Fruit fly (Drosophila melanogaster) whole organism, prepupa: ENCODE measurements around the gene ATPsyngamma.

Source experiments
- Blimp-1 ChIP-seq: fragments of 200-800 bp; sonication (Bioruptor generic); optimal IDR thresholded peaks from 3 replicates; lab custom pipeline; 2017; ENCODE audit warnings: missing biosample characterization, missing genetic modification characterization, mild to moderate bottlenecking, moderate library complexity, missing genetic modification reagents
- CG11902 ChIP-seq: fragments of 200-800 bp; sonication (Bioruptor generic); optimal IDR thresholded peaks from 3 replicates; lab custom pipeline; 2016; ENCODE audit warnings: missing biosample characterization, missing genetic modification characterization
- CG1621 ChIP-seq: fragments of 200-800 bp; sonication (Bioruptor generic); optimal IDR thresholded peaks from 3 replicates; lab custom pipeline; 2018; ENCODE audit warnings: missing biosample characterization, mild to moderate bottlenecking, missing genetic modification characterization
- CG16779 ChIP-seq: fragments of 200-800 bp; sonication (Bioruptor generic); optimal IDR thresholded peaks from 3 replicates; lab custom pipeline; 2017; ENCODE audit warnings: missing biosample characterization, mild to moderate bottlenecking, missing genetic modification characterization
- CG3032 ChIP-seq: fragments of 200-800 bp; optimal IDR thresholded peaks from 2 replicates; lab custom pipeline; 2019; ENCODE audit warnings: missing biosample characterization, mild to moderate bottlenecking, missing genetic modification characterization, moderate library complexity
- CG31627 ChIP-seq: fragments of 200-800 bp; sonication (Bioruptor generic); optimal IDR thresholded peaks from 3 replicates; lab custom pipeline; 2016; ENCODE audit warnings: missing biosample characterization, missing genetic modification characterization
- CG32006 ChIP-seq: fragments of 200-800 bp; sonication (Bioruptor generic); optimal IDR thresholded peaks from 3 replicates; lab custom pipeline; 2017; ENCODE audit warnings: missing biosample characterization, mild to moderate bottlenecking, missing genetic modification characterization
- CG34406 ChIP-seq: fragments of 200-800 bp; sonication (Bioruptor generic); optimal IDR thresholded peaks from 3 replicates; lab custom pipeline; 2016; ENCODE audit warnings: missing biosample characterization, missing genetic modification characterization
- CG4318 ChIP-seq: fragments of 200-800 bp; sonication (Bioruptor generic); optimal IDR thresholded peaks from 3 replicates; lab custom pipeline; 2017; ENCODE audit warnings: missing biosample characterization, mild to moderate bottlenecking, missing genetic modification characterization
- CG6276 ChIP-seq: fragments of 200-800 bp; sonication (Bioruptor generic); optimal IDR thresholded peaks from 2 replicates; lab custom pipeline; 2017; ENCODE audit warnings: missing biosample characterization, mild to moderate bottlenecking, missing genetic modification characterization
- CG6808 ChIP-seq: fragments of 200-800 bp; sonication (Bioruptor generic); optimal IDR thresholded peaks from 3 replicates; lab custom pipeline; 2017; ENCODE audit warnings: missing biosample characterization, missing genetic modification characterization, mild to moderate bottlenecking, moderate library complexity, missing genetic modification reagents
- CG6854 ChIP-seq: fragments of 200-800 bp; sonication (Bioruptor generic); optimal IDR thresholded peaks from 2 replicates; lab custom pipeline; 2017; ENCODE audit warnings: missing biosample characterization, mild to moderate bottlenecking, missing genetic modification characterization
- CG7368 ChIP-seq: fragments of 200-800 bp; sonication (Bioruptor generic); optimal IDR thresholded peaks from 3 replicates; lab custom pipeline; 2016; ENCODE audit warnings: missing biosample characterization, missing genetic modification characterization
- CG8119 ChIP-seq: fragments of 200-800 bp; sonication (Bioruptor generic); IDR thresholded peaks from 3 replicates; pipeline ENCODE4 v1.3.6; 2022; ENCODE audit warnings: missing biosample characterization, missing genetic modification characterization
- CG8632 ChIP-seq: fragments of 200-800 bp; sonication (Bioruptor generic); optimal IDR thresholded peaks from 3 replicates; lab custom pipeline; 2016; ENCODE audit warnings: missing biosample characterization, missing genetic modification characterization
- CG9139 ChIP-seq: fragments of 200-800 bp; sonication (Bioruptor generic); optimal IDR thresholded peaks from 3 replicates; lab custom pipeline; 2017; ENCODE audit warnings: missing biosample characterization, mild to moderate bottlenecking, missing genetic modification characterization
- Eip75B ChIP-seq: fragments of 200-800 bp; sonication (Bioruptor generic); optimal IDR thresholded peaks from 3 replicates; lab custom pipeline; 2016; ENCODE audit warnings: missing biosample characterization, missing genetic modification characterization
- Eip78C ChIP-seq: fragments of 200-800 bp; sonication (Bioruptor generic); peaks from one replicate; lab custom pipeline; 2016; ENCODE audit warnings: missing biosample characterization, missing genetic modification characterization
- Ets96B ChIP-seq: fragments of 200-800 bp; optimal IDR thresholded peaks from 2 replicates; lab custom pipeline; 2019; ENCODE audit warnings: missing biosample characterization, mild to moderate bottlenecking, missing genetic modification characterization, moderate library complexity
- Hr38 ChIP-seq: sonication (Bioruptor generic); optimal IDR thresholded peaks from 2 replicates; lab custom pipeline; 2016; ENCODE audit warnings: missing biosample characterization, missing genetic modification characterization
- Hr39 ChIP-seq: fragments of 200-800 bp; sonication (Bioruptor generic); optimal IDR thresholded peaks from 2 replicates; lab custom pipeline; 2016; ENCODE audit warnings: missing biosample characterization, missing genetic modification characterization
- OdsH ChIP-seq: fragments of 200-800 bp; sonication (Bioruptor generic); optimal IDR thresholded peaks from 3 replicates; lab custom pipeline; 2016; ENCODE audit warnings: missing biosample characterization, missing genetic modification characterization
- Sox102F ChIP-seq: fragments of 200-800 bp; sonication (Bioruptor generic); optimal IDR thresholded peaks from 2 replicates; lab custom pipeline; 2016; ENCODE audit warnings: missing biosample characterization, mild to moderate bottlenecking, missing genetic modification characterization
- dsx ChIP-seq: fragments of 200-800 bp; optimal IDR thresholded peaks from 3 replicates; lab custom pipeline; 2019; ENCODE audit warnings: missing biosample characterization, mild to moderate bottlenecking, missing genetic modification characterization, moderate library complexity; ENCODE audit not compliant: poor library complexity, severe bottlenecking
- eg ChIP-seq: fragments of 200-800 bp; sonication (Bioruptor generic); IDR thresholded peaks from 3 replicates; pipeline ENCODE4 v1.3.6; 2022; ENCODE audit warnings: missing biosample characterization, missing genetic modification characterization
- esn ChIP-seq: fragments of 200-800 bp; sonication (Bioruptor generic); optimal IDR thresholded peaks from 2 replicates; lab custom pipeline; 2016; ENCODE audit warnings: missing biosample characterization, mild to moderate bottlenecking, missing genetic modification characterization, moderate library complexity
- fd59A ChIP-seq: fragments of 200-800 bp; sonication (Bioruptor generic); optimal IDR thresholded peaks from 2 replicates; lab custom pipeline; 2017; ENCODE audit warnings: missing biosample characterization, mild to moderate bottlenecking, missing genetic modification characterization, missing genetic modification reagents
- fd85E ChIP-seq: fragments of 200-800 bp; sonication (Bioruptor generic); optimal IDR thresholded peaks from 3 replicates; lab custom pipeline; 2016; ENCODE audit warnings: missing biosample characterization, missing genetic modification characterization
- net ChIP-seq: fragments of 200-800 bp; sonication (Bioruptor generic); optimal IDR thresholded peaks from 3 replicates; lab custom pipeline; 2016; ENCODE audit warnings: missing biosample characterization, missing genetic modification characterization
- pdm3 ChIP-seq: fragments of 200-800 bp; sonication (Bioruptor generic); optimal IDR thresholded peaks from 3 replicates; lab custom pipeline; 2016; ENCODE audit warnings: missing biosample characterization, missing genetic modification characterization
- svp ChIP-seq: fragments of 200-800 bp; sonication (Bioruptor generic); peaks from one replicate; lab custom pipeline; 2016; ENCODE audit warnings: missing biosample characterization, missing genetic modification characterization
- topi ChIP-seq: fragments of 200-800 bp; sonication (Bioruptor generic); optimal IDR thresholded peaks from 3 replicates; lab custom pipeline; 2016; ENCODE audit warnings: missing biosample characterization, missing genetic modification characterization
- vri ChIP-seq: fragments of 200-800 bp; sonication (Bioruptor generic); optimal IDR thresholded peaks from 3 replicates; lab custom pipeline; 2016; ENCODE audit warnings: missing biosample characterization, mild to moderate bottlenecking, missing genetic modification characterization

Gene ATPsyngamma

dm6 chr3R:29748591-29749303, at the start of gene ATPsyngamma, which contains the start of gene yata:
ATPsyngamma (minus strand) TSS chr3R:29749163.
yata (plus strand) TSS chr3R:29749219.
- TF ChIP-seq CG8632 (no peak), eg (0 out of 3 replicates have a peak, but pooled peaks have one; percentile 19), vri (GFP tag; lab: Kevin White, UChicago) (peak; percentile 98), CG6808 (GFP tag; lab: Kevin White, UChicago) (no peak), Ets96B (tag; lab: Kevin White, UChicago) (peak; percentile 14), CG11902 (GFP tag; lab: Kevin White, UChicago) (no peak), fd85E (GFP tag; lab: Kevin White, UChicago) (no peak), CG6854 (GFP tag; lab: Kevin White, UChicago) (peak; percentile 24), CG32006 (GFP tag; lab: Kevin White, UChicago) (no peak), esn (GFP tag; lab: Kevin White, UChicago) (peak; percentile 43), CG3032 (tag; lab: Kevin White, UChicago) (peak; percentile 36), Eip78C (peak; percentile 5), CG34406 (GFP tag; lab: Kevin White, UChicago) (peak; percentile 41), svp (peak; percentile 96), CG4318 (GFP tag; lab: Kevin White, UChicago) (no peak)

DNA sequence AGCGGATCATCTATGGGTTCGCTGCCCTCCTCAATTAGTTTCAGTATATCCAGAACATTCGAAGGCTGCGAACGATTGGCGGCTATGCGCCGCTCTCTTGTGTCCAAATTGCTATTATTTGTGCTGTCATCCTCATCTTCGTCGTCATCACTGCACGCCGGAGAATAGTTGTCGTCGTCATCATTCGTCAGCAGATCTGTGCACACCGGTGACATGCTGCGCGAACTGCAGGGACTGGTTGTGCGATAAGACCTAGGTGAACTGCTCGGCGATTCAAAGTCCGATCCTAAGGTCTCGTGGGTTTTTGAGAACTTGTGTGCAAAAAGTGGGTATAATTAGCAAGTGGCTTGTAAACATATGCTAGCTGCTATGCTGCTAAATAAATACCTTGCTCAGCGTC, 48.2 kb upstream of the ATPsyngamma start:
- TF ChIP-seq fd59A (GFP tag; lab: Kevin White, UChicago) (no peak), net (GFP tag; lab: Kevin White, UChicago) (no peak), dsx (no peak), CG8119 (GFP tag; lab: Robert Waterston, UW) (no peak), eg (no peak), Hr38 (GFP tag; lab: Kevin White, UChicago) (no peak), CG6854 (GFP tag; lab: Kevin White, UChicago) (no peak)

DNA sequence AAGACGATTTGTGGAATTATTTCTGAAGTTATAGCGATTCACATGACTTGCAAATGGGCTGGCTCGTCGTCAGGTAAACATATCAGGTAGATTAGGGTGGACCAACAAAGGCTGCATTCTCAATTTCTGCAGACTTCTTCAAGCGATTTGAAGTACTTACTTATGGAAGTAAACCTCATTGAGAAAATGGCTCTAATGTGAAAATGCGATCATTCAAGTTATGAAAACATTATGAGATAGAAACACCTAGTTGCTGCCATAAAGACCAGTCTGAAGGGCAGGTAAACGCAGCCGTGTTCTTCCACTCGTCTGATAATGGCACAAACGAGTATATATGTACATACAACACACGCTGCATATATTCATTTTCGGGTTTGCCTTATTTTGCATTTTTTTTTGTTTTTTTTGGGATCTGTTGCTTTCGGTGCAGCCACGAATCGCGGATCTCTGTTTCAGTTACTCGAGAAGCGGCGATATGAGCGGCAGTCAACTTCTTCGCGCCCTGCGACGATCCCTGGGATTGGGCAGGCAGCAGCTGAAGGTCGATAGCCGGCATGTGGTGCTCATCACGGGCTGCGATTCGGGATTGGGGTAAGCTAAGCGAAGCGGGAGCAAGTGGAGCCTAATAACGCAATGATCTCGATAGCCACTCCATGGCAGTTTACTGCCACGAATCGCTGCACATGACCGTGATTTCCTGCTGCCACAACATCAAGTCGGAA, 45.4 kb upstream of the ATPsyngamma start, which contains the start of gene sro:
Gene sro (plus strand): TSS at position 437 of the 722 bp plus-strand sequence.
- TF ChIP-seq CG6276 (GFP tag; lab: Kevin White, UChicago): no peak
- peak; percentile 6 for TF ChIP-seq CG31627 (GFP tag; lab: Kevin White, UChicago)
- TF ChIP-seq CG9139: no peak
- TF ChIP-seq Eip78C: peak; percentile 24
- TF ChIP-seq Sox102F (GFP tag; lab: Kevin White, UChicago): no peak
- TF ChIP-seq CG8119 (GFP tag; lab: Robert Waterston, UW): no peak
- no peak for TF ChIP-seq Hr38 (GFP tag; lab: Kevin White, UChicago)
- TF ChIP-seq CG16779 (tag; lab: Kevin White, UChicago): no peak
- no peak for TF ChIP-seq CG7368 (GFP tag; lab: Kevin White, UChicago)
- TF ChIP-seq topi (GFP tag; lab: Kevin White, UChicago): peak; percentile 35
- peak; percentile 18 for TF ChIP-seq Hr39 (GFP tag; lab: Kevin White, UChicago)
- no peak for TF ChIP-seq CG1621 (tag; lab: Kevin White, UChicago)
- no peak for TF ChIP-seq Blimp-1
- no peak for TF ChIP-seq CG34406 (GFP tag; lab: Kevin White, UChicago)
- no peak for TF ChIP-seq pdm3 (GFP tag; lab: Kevin White, UChicago)
- TF ChIP-seq Eip75B (GFP tag; lab: Kevin White, UChicago): no peak
- peak; percentile 75 for TF ChIP-seq svp
- TF ChIP-seq OdsH (GFP tag; lab: Kevin White, UChicago): no peak
- peak; percentile 21 for TF ChIP-seq esn (GFP tag; lab: Kevin White, UChicago)
